Worm (Caenorhabditis elegans) whole organism, early embryonic: ENCODE measurements around the gene msp-74.

Experiments
- B0310.2 ChIP-seq: sonication (generic microtip); optimal IDR thresholded peaks from 2 replicates; lab custom pipeline; 2016; ENCODE audit warnings: mild to moderate bottlenecking, missing genetic modification characterization, missing compliant biosample characterization
- F13C5.2 ChIP-seq: sonication (generic microtip); optimal IDR thresholded peaks from 2 replicates; lab custom pipeline; 2017; ENCODE audit warnings: mild to moderate bottlenecking, missing genetic modification characterization, inconsistent platforms, missing compliant biosample characterization
- aly-1 ChIP-seq: sonication (generic microtip); optimal IDR thresholded peaks from 2 replicates; lab custom pipeline; 2016; ENCODE audit warnings: missing genetic modification characterization, missing compliant biosample characterization
- ama-1 ChIP-seq: fragments of 150-350 bp; optimal IDR thresholded peaks from 2 replicates; lab custom pipeline; 2014
- ceh-36 ChIP-seq: sonication (generic microtip); optimal IDR thresholded peaks from 2 replicates; lab custom pipeline; 2016; ENCODE audit warnings: missing genetic modification characterization, inconsistent platforms, missing compliant biosample characterization
- ets-7 ChIP-seq: sonication (generic microtip); optimal IDR thresholded peaks from 2 replicates; lab custom pipeline; 2016; ENCODE audit warnings: missing genotype, missing genetic modification characterization, missing compliant biosample characterization
- flt-1 ChIP-seq: fragments of 200-800 bp; sonication (Bioruptor generic); IDR thresholded peaks from 2 replicates; pipeline ENCODE4 v1.3.6; 2022; ENCODE audit warnings: missing genetic modification characterization, missing compliant biosample characterization
- hnd-1 ChIP-seq: sonication (generic microtip); optimal IDR thresholded peaks from 2 replicates; lab custom pipeline; 2016; ENCODE audit warnings: missing genetic modification characterization, missing compliant biosample characterization
- scrt-1 ChIP-seq: fragments of 200-800 bp; sonication (Bioruptor generic); IDR thresholded peaks from 2 replicates; pipeline ENCODE4 v1.3.6; 2022; ENCODE audit warnings: missing genetic modification characterization, missing compliant biosample characterization
- sea-1 ChIP-seq: fragments of 200-800 bp; sonication (Bioruptor generic); conservative IDR thresholded peaks from 2 replicates; pipeline ENCODE4 v1.3.6; 2022; ENCODE audit warnings: missing genetic modification characterization, missing compliant biosample characterization
- tbx-11 ChIP-seq: fragments of 200-800 bp; sonication (Bioruptor generic); IDR thresholded peaks from 2 replicates; pipeline ENCODE4 v1.3.6; 2022; ENCODE audit warnings: missing genetic modification characterization, missing compliant biosample characterization

ce11 chrII:5130081-5130480 is 14.9 kb upstream of the msp-74 start, which contains the start of gene lgc-56:
- TF ChIP-seq flt-1 (no peak), ama-1 (lab: Kevin White, UChicago) (no peak), hnd-1 (tag; lab: Kevin White, UChicago) (no peak), tbx-11 (no peak), scrt-1 (GFP tag; lab: Robert Waterston, UW) (no peak), aly-1 (tag; lab: Kevin White, UChicago) (no peak), sea-1 (GFP tag; lab: Robert Waterston, UW) (no peak), F13C5.2 (tag; lab: Kevin White, UChicago) (no peak), ets-7 (tag; lab: Kevin White, UChicago) (no peak), ceh-36 (no peak), B0310.2 (tag; lab: Kevin White, UChicago) (no peak)
